Worm (Caenorhabditis elegans) whole organism, L4/young adult: Measurements from ENCODE around the gene D1086.18.
"Not testable (repeated sequence)": the region's sequence is repeated elsewhere in the genome, so short reads cannot be mapped to it uniquely, and the experiment has no call there.

Experiments used
- dao-5 ChIP-seq: sonication (generic microtip); optimal IDR thresholded peaks from 2 replicates; lab custom pipeline; 2016; ENCODE audit warnings: missing genotype, missing genetic modification characterization, moderate library complexity, missing compliant biosample characterization
- him-1 ChIP-seq: sonication (generic microtip); optimal IDR thresholded peaks from 2 replicates; lab custom pipeline; 2016; ENCODE audit warnings: missing genotype, missing genetic modification reagents, missing genetic modification characterization, missing compliant biosample characterization

DNA sequence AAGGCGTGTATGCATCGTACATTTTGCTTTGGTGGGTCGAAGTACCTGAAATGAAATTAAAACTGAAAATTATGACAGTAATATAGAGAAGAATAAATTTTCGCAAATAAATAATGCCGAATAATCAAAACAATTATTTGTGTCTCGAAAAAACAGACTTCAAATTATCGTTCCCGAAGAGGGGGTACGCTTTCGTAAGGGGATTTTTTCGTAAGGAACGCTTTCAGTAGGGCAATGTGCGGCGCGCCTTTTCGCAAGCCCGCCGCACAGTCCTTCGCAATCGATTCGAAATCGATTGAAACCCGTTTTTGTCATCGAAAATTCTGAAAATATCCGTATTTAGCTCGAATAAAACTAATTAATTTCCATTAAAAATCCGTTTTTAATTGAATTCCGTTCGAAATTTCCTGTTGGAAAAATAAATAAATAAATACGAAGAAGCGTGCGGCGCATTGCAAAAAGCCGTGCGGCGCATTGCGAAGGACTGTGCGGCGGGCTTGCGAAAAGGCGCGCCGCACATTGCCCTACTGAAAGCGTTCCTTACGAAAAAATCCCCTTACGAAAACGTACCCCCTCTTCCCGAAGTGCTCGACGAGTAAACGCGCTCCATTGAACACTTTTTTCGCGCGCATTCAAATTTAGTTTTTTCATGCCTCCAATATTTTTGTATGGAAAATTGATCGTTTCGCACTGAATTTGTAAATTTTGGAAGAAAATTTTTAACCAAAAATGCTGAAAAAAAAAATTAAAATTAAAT, 47.2 kb upstream of the D1086.18 start, which contains the start of gene vps-39:
- not testable (repeated sequence) for TF ChIP-seq him-1 (tag; lab: Kevin White, UChicago); dao-5
